Fruit fly (Drosophila melanogaster) whole organism: Measurements from ENCODE around the gene karr.

Experiments
- CG8478 ChIP-seq: fragments of >200 bp; optimal IDR thresholded peaks from 2 replicates; lab custom pipeline; 2018; ENCODE audit warnings: inconsistent platforms
- Dll ChIP-seq: fragments of >200 bp; optimal IDR thresholded peaks from 2 replicates; lab custom pipeline; 2017
- EcR ChIP-seq, 2 experiments: fragments of >200 bp; optimal IDR thresholded peaks; 2 replicates each; lab custom pipeline; 2017; ENCODE audit warnings: missing biosample characterization in 2 of 2, missing genetic modification characterization in 2 of 2, missing genetic modification reagents in 2 of 2

DNA sequence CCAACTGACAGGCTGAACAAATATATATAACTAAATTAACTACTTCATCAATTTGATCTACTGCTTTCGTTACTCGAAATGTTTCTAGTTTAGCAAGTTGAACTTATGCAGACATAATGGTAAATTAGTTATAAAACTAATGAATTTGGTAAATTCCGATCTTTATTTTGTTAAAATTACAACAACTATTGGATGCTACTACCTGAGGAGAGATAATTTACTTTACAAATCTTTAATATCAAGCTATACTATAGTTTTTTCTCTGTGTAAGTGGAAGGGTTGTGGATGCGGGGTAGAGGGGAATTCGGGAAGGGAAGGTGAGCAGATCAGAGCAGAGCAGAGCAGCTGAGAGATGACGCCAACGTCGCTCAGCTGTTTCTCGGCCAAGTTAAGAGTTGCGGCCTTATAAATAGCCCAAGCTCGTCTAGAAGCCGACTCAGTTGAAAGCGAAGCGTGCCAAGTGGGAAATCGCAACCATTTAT, 37.4 kb upstream of the karr start, which contains the start of gene aspr:
- TF ChIP-seq CG8478 (lab: Kevin White, UChicago) (no peak), EcR (GFP tag; optimal IDR thresholded peaks at IDR 0.05; lab: Kevin White, UChicago) (no peak), Dll (lab: Kevin White, UChicago) (no peak)
